Fruit fly (Drosophila melanogaster) whole organism, embryonic: Measurements from ENCODE around the gene CG2059.
A peak's percentile ranks its signal among the peaks of the same experiment; 100 is the strongest.

Experiments
- Awh ChIP-seq: fragments of 200-800 bp; sonication (Bioruptor generic); IDR thresholded peaks from 2 replicates; pipeline ENCODE4, ENCODE4 v1.3.6; 2022; ENCODE audit warnings: missing biosample characterization, missing genetic modification characterization
- C15 ChIP-seq: fragments of 200-800 bp; sonication (Bioruptor generic); IDR thresholded peaks from 3 replicates; pipeline ENCODE4 v1.3.6; 2022; ENCODE audit warnings: missing biosample characterization, missing genetic modification characterization
- CG11696 ChIP-seq: fragments of 200-800 bp; sonication (Bioruptor generic); IDR thresholded peaks from 2 replicates; pipeline ENCODE4 v1.3.6; 2022; ENCODE audit warnings: missing biosample characterization, missing genetic modification characterization
- CG12942 ChIP-seq: fragments of 200-800 bp; sonication (Bioruptor generic); optimal IDR thresholded peaks from 3 replicates; lab custom pipeline; 2016; ENCODE audit warnings: missing biosample characterization, missing genetic modification characterization
- CG1603 ChIP-seq: fragments of 200-800 bp; sonication (Bioruptor generic); optimal IDR thresholded peaks from 2 replicates; lab custom pipeline; 2019; ENCODE audit warnings: missing biosample characterization, mild to moderate bottlenecking, missing genetic modification characterization, moderate library complexity
- CG16813 ChIP-seq: fragments of 200-800 bp; sonication (Bioruptor generic); IDR thresholded peaks from 3 replicates; pipeline ENCODE4 v1.3.6; 2022; ENCODE audit warnings: missing biosample characterization, missing genetic modification characterization; ENCODE audit not compliant: partially characterized antibody
- CG17612 ChIP-seq: fragments of 200-800 bp; sonication (Bioruptor generic); IDR thresholded peaks from 2 replicates; pipeline ENCODE4 v1.3.6; 2022; ENCODE audit warnings: missing biosample characterization, missing genetic modification characterization
- CG1792 ChIP-seq: fragments of 200-800 bp; sonication (Bioruptor generic); optimal IDR thresholded peaks from 2 replicates; lab custom pipeline; 2016; ENCODE audit warnings: missing biosample characterization, missing genetic modification characterization
- CG2120 ChIP-seq: fragments of 200-800 bp; sonication (Bioruptor generic); optimal IDR thresholded peaks from 3 replicates; lab custom pipeline; 2016; ENCODE audit warnings: missing biosample characterization, missing genetic modification characterization
- CG2875 ChIP-seq: fragments of 200-800 bp; sonication (Bioruptor generic); optimal IDR thresholded peaks from 2 replicates; lab custom pipeline; 2017; ENCODE audit warnings: missing biosample characterization, mild to moderate bottlenecking, missing genetic modification characterization, missing genetic modification reagents
- CG32767 ChIP-seq: fragments of 200-800 bp; sonication (Bioruptor generic); IDR thresholded peaks from 2 replicates; pipeline ENCODE4 v1.3.6; 2022; ENCODE audit warnings: missing biosample characterization, missing genetic modification characterization
- CG4404 ChIP-seq: fragments of 200-800 bp; sonication (Bioruptor generic); IDR thresholded peaks from 2 replicates; pipeline ENCODE4 v1.3.6; 2022; ENCODE audit warnings: missing biosample characterization, missing genetic modification characterization
- CG4820 ChIP-seq: fragments of 200-800 bp; sonication (Bioruptor generic); optimal IDR thresholded peaks from 3 replicates; lab custom pipeline; 2016; ENCODE audit warnings: missing biosample characterization, missing genetic modification characterization
- CG4854 ChIP-seq: fragments of 200-800 bp; sonication (Bioruptor generic); optimal IDR thresholded peaks from 2 replicates; lab custom pipeline; 2016; ENCODE audit warnings: missing biosample characterization, missing genetic modification characterization, inconsistent platforms
- CG5180 ChIP-seq: fragments of 200-800 bp; sonication (Bioruptor generic); optimal IDR thresholded peaks from 3 replicates; lab custom pipeline; 2017; ENCODE audit warnings: missing biosample characterization, missing genetic modification characterization, mild to moderate bottlenecking, moderate library complexity, missing genetic modification reagents
- CG6254 ChIP-seq: fragments of 200-800 bp; sonication (Bioruptor generic); optimal IDR thresholded peaks from 3 replicates; lab custom pipeline; 2017; ENCODE audit warnings: mild to moderate bottlenecking, missing biosample characterization, missing genetic modification reagents, missing genetic modification characterization
- CG7271 ChIP-seq: fragments of 200-800 bp; sonication (Bioruptor generic); optimal IDR thresholded peaks from 2 replicates; lab custom pipeline; 2018; ENCODE audit warnings: missing biosample characterization, mild to moderate bottlenecking, missing genetic modification characterization, moderate library complexity
- CG8478 ChIP-seq: fragments of >200 bp; optimal IDR thresholded peaks from 2 replicates; lab custom pipeline; 2018
- CG8765 ChIP-seq: fragments of 200-800 bp; sonication (Bioruptor generic); IDR thresholded peaks from 2 replicates; pipeline ENCODE4 v1.3.6; 2022; ENCODE audit warnings: missing biosample characterization, missing genetic modification characterization
- Dip3 ChIP-seq: fragments of 200-800 bp; sonication (Bioruptor generic); optimal IDR thresholded peaks from 3 replicates; lab custom pipeline; 2016; ENCODE audit warnings: missing biosample characterization, missing genetic modification characterization
- Eip74EF ChIP-seq, 2 experiments: fragments of 200-800 bp in 1 of 2; fragments of >200 bp in 1 of 2; sonication (Bioruptor generic) in 1 of 2; optimal IDR thresholded peaks; 2 replicates each; lab custom pipeline; 2017 to 2019; ENCODE audit warnings: missing biosample characterization in 2 of 2, missing genetic modification characterization in 2 of 2, mild to moderate bottlenecking in 1 of 2, moderate library complexity in 1 of 2
- HHEX ChIP-seq: fragments of 200-800 bp; sonication (Bioruptor generic); optimal IDR thresholded peaks from 3 replicates; lab custom pipeline; 2017; ENCODE audit warnings: missing biosample characterization, mild to moderate bottlenecking, missing genetic modification characterization, missing genetic modification reagents
- HLHmδ ChIP-seq: fragments of 200-800 bp; sonication (Bioruptor generic); optimal IDR thresholded peaks from 2 replicates; lab custom pipeline; 2018; ENCODE audit warnings: missing biosample characterization, mild to moderate bottlenecking, missing genetic modification characterization, moderate library complexity
- Hr3 ChIP-seq: fragments of 200-800 bp; sonication (Bioruptor generic); optimal IDR thresholded peaks from 3 replicates; lab custom pipeline; 2016; ENCODE audit warnings: missing biosample characterization, missing genetic modification characterization
- Hr78 ChIP-seq, 2 experiments: fragments of 200-800 bp in 1 of 2; fragments of >200 bp in 1 of 2; sonication (Bioruptor generic) in 1 of 2; optimal IDR thresholded peaks; 2 replicates each; lab custom pipeline; 2017 to 2019; ENCODE audit warnings: missing biosample characterization in 2 of 2, missing genetic modification characterization in 2 of 2, mild to moderate bottlenecking in 1 of 2, moderate library complexity in 1 of 2
- MESR4 ChIP-seq: fragments of 200-800 bp; sonication (Bioruptor generic); optimal IDR thresholded peaks from 2 replicates; lab custom pipeline; 2018; ENCODE audit warnings: missing biosample characterization, mild to moderate bottlenecking, missing genetic modification characterization, moderate library complexity
- Six4 ChIP-seq: fragments of 200-800 bp; sonication (Bioruptor generic); optimal IDR thresholded peaks from 2 replicates; lab custom pipeline; 2016; ENCODE audit warnings: missing biosample characterization, missing genetic modification characterization
- Vsx1 ChIP-seq: fragments of 200-800 bp; sonication (Bioruptor generic); optimal IDR thresholded peaks from 2 replicates; lab custom pipeline; 2017; ENCODE audit warnings: missing biosample characterization, mild to moderate bottlenecking, missing genetic modification characterization, missing genetic modification reagents
- YL-1 ChIP-seq: fragments of 200-800 bp; sonication (Bioruptor generic); optimal IDR thresholded peaks from 3 replicates; lab custom pipeline; 2017; ENCODE audit warnings: missing biosample characterization, mild to moderate bottlenecking, missing genetic modification characterization
- corto ChIP-seq: fragments of 200-800 bp; sonication (Bioruptor generic); optimal IDR thresholded peaks from 2 replicates; lab custom pipeline; 2016; ENCODE audit warnings: missing biosample characterization, mild to moderate bottlenecking, missing genetic modification characterization, moderate library complexity
- crol ChIP-seq: fragments of 200-800 bp; sonication (Bioruptor generic); IDR thresholded peaks from 2 replicates; pipeline ENCODE4 v1.3.6; 2022; ENCODE audit warnings: missing biosample characterization, missing genetic modification characterization
- dan ChIP-seq: fragments of 200-800 bp; sonication (Bioruptor generic); IDR thresholded peaks from 2 replicates; pipeline ENCODE4 v1.3.6; 2022; ENCODE audit warnings: missing biosample characterization, missing genetic modification characterization
- dmrt11E ChIP-seq: fragments of 200-800 bp; sonication (Bioruptor generic); optimal IDR thresholded peaks from 3 replicates; lab custom pipeline; 2018; ENCODE audit warnings: missing biosample characterization, mild to moderate bottlenecking, missing genetic modification characterization, moderate library complexity
- ftz-f1 ChIP-seq: fragments of 200-800 bp; sonication (Bioruptor generic); optimal IDR thresholded peaks from 2 replicates; lab custom pipeline; 2016; ENCODE audit warnings: missing biosample characterization, missing genetic modification characterization
- gro ChIP-seq: fragments of 200-800 bp; sonication (Bioruptor generic); optimal IDR thresholded peaks from 2 replicates; lab custom pipeline; 2016; ENCODE audit warnings: missing biosample characterization, missing genetic modification characterization
- ind ChIP-seq: fragments of 200-800 bp; sonication (Bioruptor generic); optimal IDR thresholded peaks from 3 replicates; lab custom pipeline; 2016; ENCODE audit warnings: missing biosample characterization, missing genetic modification characterization
- mirr ChIP-seq: fragments of 200-800 bp; sonication (Bioruptor generic); optimal IDR thresholded peaks from 3 replicates; lab custom pipeline; 2018; ENCODE audit warnings: missing biosample characterization, mild to moderate bottlenecking, missing genetic modification characterization
- nerfin-1 ChIP-seq: fragments of 200-800 bp; sonication (Bioruptor generic); optimal IDR thresholded peaks from 3 replicates; lab custom pipeline; 2019; ENCODE audit warnings: missing biosample characterization, mild to moderate bottlenecking, missing genetic modification characterization, moderate library complexity
- nmo ChIP-seq: fragments of 200-800 bp; sonication (Bioruptor generic); optimal IDR thresholded peaks from 2 replicates; lab custom pipeline; 2018; ENCODE audit warnings: missing biosample characterization, mild to moderate bottlenecking, missing genetic modification characterization, moderate library complexity
- org-1 ChIP-seq: fragments of 200-800 bp; sonication (Bioruptor generic); optimal IDR thresholded peaks from 2 replicates; lab custom pipeline; 2017; ENCODE audit warnings: missing biosample characterization, missing genetic modification characterization
- ranshi ChIP-seq: fragments of 200-800 bp; sonication (Bioruptor generic); IDR thresholded peaks from 2 replicates; pipeline ENCODE4 v1.3.6; 2022; ENCODE audit warnings: missing biosample characterization, missing genetic modification characterization
- repo ChIP-seq: fragments of 200-800 bp; sonication (Bioruptor generic); optimal IDR thresholded peaks from 2 replicates; lab custom pipeline; 2016; ENCODE audit warnings: missing biosample characterization, missing genetic modification characterization
- row ChIP-seq: fragments of 200-800 bp; sonication (Bioruptor generic); IDR thresholded peaks from 3 replicates; pipeline ENCODE4 v1.3.6; 2022; ENCODE audit warnings: missing biosample characterization, missing genetic modification characterization
- scrt ChIP-seq: fragments of 200-800 bp; sonication (Bioruptor generic); optimal IDR thresholded peaks from 2 replicates; lab custom pipeline; 2018; ENCODE audit warnings: missing biosample characterization, mild to moderate bottlenecking, missing genetic modification characterization, moderate library complexity
- so ChIP-seq: fragments of 200-800 bp; sonication (Bioruptor generic); IDR thresholded peaks from 3 replicates; pipeline ENCODE4 v1.3.6; 2022; ENCODE audit warnings: missing biosample characterization, missing genetic modification characterization
- toy ChIP-seq: fragments of 200-800 bp; sonication (Bioruptor generic); IDR thresholded peaks from 2 replicates; pipeline ENCODE4 v1.3.6; 2022; ENCODE audit warnings: missing biosample characterization, missing genetic modification characterization
- ttk ChIP-seq: fragments of 200-800 bp; sonication (Bioruptor generic); IDR thresholded peaks from 2 replicates; pipeline ENCODE4 v2.1.2; 2022; ENCODE audit warnings: missing biosample characterization, missing genetic modification characterization
- unpg ChIP-seq: fragments of 200-800 bp; sonication (Bioruptor generic); optimal IDR thresholded peaks from 3 replicates; lab custom pipeline; 2018; ENCODE audit warnings: missing biosample characterization, mild to moderate bottlenecking, missing genetic modification characterization, moderate library complexity
- zf30C ChIP-seq: fragments of 200-800 bp; sonication (Bioruptor generic); optimal IDR thresholded peaks from 3 replicates; lab custom pipeline; 2018; ENCODE audit warnings: missing biosample characterization, mild to moderate bottlenecking, missing genetic modification characterization

The CG2059 gene

dm6 chrX:7291850-7292499 lies 5.8 kb downstream of the CG2059 start (continued):
- TF ChIP-seq so (peak; percentile 74; the same call in 1 of the 3 replicates), row (GFP tag; lab: Robert Waterston, UW) (peak; percentile 82), Awh (GFP tag; lab: Robert Waterston, UW) (peak; percentile 47; the same call in 1 of the 2 replicates), CG6254 (GFP tag; lab: Kevin White, UChicago) (peak; percentile 81), scrt (GFP tag; lab: Kevin White, UChicago) (peak; percentile 29), C15 (GFP tag; lab: Robert Waterston, UW) (0 out of 3 replicates have a peak, but pooled peaks have one; percentile 30), CG1603 (peak; percentile 31), Six4 (GFP tag; lab: Kevin White, UChicago) (peak; percentile 83), CG8478 (lab: Kevin White, UChicago) (no peak), corto (no peak), CG32767 (GFP tag; lab: Robert Waterston, UW) (no peak), repo (peak; percentile 41), MESR4 (no peak), CG17612 (GFP tag; lab: Robert Waterston, UW) (no peak), dan (GFP tag; lab: Robert Waterston, UW) (peak; percentile 72; the same call in 1 of the 2 replicates), ind (peak; percentile 66), unpg (peak; percentile 86), Hr3 (peak; percentile 75), CG11696 (GFP tag; lab: Robert Waterston, UW) (no peak), nerfin-1 (tag; lab: Kevin White, UChicago) (peak; percentile 83), CG12942 (peak; percentile 68), gro (GFP tag; lab: Kevin White, UChicago) (no peak), HHEX (GFP tag; lab: Kevin White, UChicago) (peak; percentile 64), CG1792 (GFP tag; lab: Kevin White, UChicago) (peak; percentile 2), Eip74EF (GFP tag; optimal IDR thresholded peaks at IDR 0.05; lab: Kevin White, UChicago) (peak in 1 of 2 experiments; percentile 68), YL-1 (GFP tag; lab: Kevin White, UChicago) (no peak), zf30C (peak; percentile 96), Hr78 (GFP tag; optimal IDR thresholded peaks at IDR 0.05; lab: Kevin White, UChicago) (peak in 1 of 2 experiments; percentile 44), HLHmδ (GFP tag; lab: Kevin White, UChicago) (no peak), crol (peak; percentile 39; the same call in 1 of the 2 replicates), CG2875 (GFP tag; lab: Kevin White, UChicago) (peak; percentile 59), org-1 (GFP tag; lab: Kevin White, UChicago) (peak; percentile 58), CG4820 (GFP tag; lab: Kevin White, UChicago) (peak; percentile 78), CG5180 (GFP tag; lab: Kevin White, UChicago) (peak; percentile 59), toy (GFP tag; lab: Robert Waterston, UW) (no peak), Vsx1 (GFP tag; lab: Kevin White, UChicago) (peak; percentile 1), mirr (GFP tag; lab: Kevin White, UChicago) (no peak), CG4854 (peak; percentile 61), ftz-f1 (GFP tag; lab: Kevin White, UChicago) (no peak), CG4404 (peak; percentile 89), Dip3 (no peak), dmrt11E (peak; percentile 96), CG8765 (peak; percentile 72; the same call in 1 of the 2 replicates), CG16813 (no peak), ranshi (GFP tag; lab: Robert Waterston, UW) (peak; percentile 54; the same call in 1 of the 2 replicates), ttk (GFP tag; lab: Robert Waterston, UW) (peak; percentile 35; the same call in 1 of the 2 replicates), CG7271 (tag; lab: Kevin White, UChicago) (no peak), nmo (GFP tag; lab: Kevin White, UChicago) (peak; percentile 89), CG2120 (peak; percentile 2)
